Worm (Caenorhabditis elegans): Measurements from ENCODE around the gene top-3.

- TF ChIP-seq syd-9 (tag; optimal IDR thresholded peaks at IDR 0.05) (no peak), unc-55 (GFP tag; optimal IDR thresholded peaks at IDR 0.05) (no peak), dve-1 (tag; optimal IDR thresholded peaks at IDR 0.05) (no peak), ceh-22 (tag; optimal IDR thresholded peaks at IDR 0.05) (no peak), C38D4.7 (GFP tag; optimal IDR thresholded peaks at IDR 0.05) (no peak), sdc-2 (tag; optimal IDR thresholded peaks at IDR 0.05) (no peak), nhr-11 (tag; optimal IDR thresholded peaks at IDR 0.05) (no peak), hlh-30 (tag; optimal IDR thresholded peaks at IDR 0.05; ENCODE audit: insufficient read depth) (no peak), tbx-2 (tag; optimal IDR thresholded peaks at IDR 0.05) (no peak), lim-6 (tag; optimal IDR thresholded peaks at IDR 0.05) (no peak)
These were observed 22.5 kb upstream of the top-3 start for ce11 chrIII:11982474-11982873.
